Worm (Caenorhabditis elegans): ENCODE measurements around the gene ZK637.15.

ce11 chrIII:8887184-8887801 lies 32.6 kb upstream of the ZK637.15 start, which contains the start of gene famh-136:
- TF ChIP-seq snpc-4 (tag; optimal IDR thresholded peaks at IDR 0.05) (peak; percentile 19), unc-39 (tag; optimal IDR thresholded peaks at IDR 0.05) (no peak), unc-62 (GFP tag; optimal IDR thresholded peaks at IDR 0.05) (no peak), nhr-10 (tag; optimal IDR thresholded peaks at IDR 0.05) (no peak), nhr-237 (tag; optimal IDR thresholded peaks at IDR 0.05) (no peak), ztf-11 (tag; optimal IDR thresholded peaks at IDR 0.05) (no peak), lsy-2 (tag; optimal IDR thresholded peaks at IDR 0.05) (peak; percentile 81 to 96), elt-3 (tag; optimal IDR thresholded peaks at IDR 0.05) (no peak), alr-1 (tag; optimal IDR thresholded peaks at IDR 0.05) (no peak)
